Fruit fly (Drosophila melanogaster) whole organism, embryonic: Measurements from ENCODE around the gene CG33258.

ENCODE experiments used
- Atf-2 ChIP-seq: fragments of 200-800 bp; sonication (Bioruptor generic); optimal IDR thresholded peaks from 2 replicates; lab custom pipeline; 2016; ENCODE audit warnings: missing biosample characterization, missing genetic modification characterization
- C15 ChIP-seq: fragments of 200-800 bp; sonication (Bioruptor generic); IDR thresholded peaks from 3 replicates; pipeline ENCODE4 v1.3.6; 2022; ENCODE audit warnings: missing biosample characterization, missing genetic modification characterization
- CG1024 ChIP-seq: fragments of 200-800 bp; sonication (Bioruptor generic); IDR thresholded peaks from 2 replicates; pipeline ENCODE4 v1.3.6; 2022; ENCODE audit warnings: missing biosample characterization, missing genetic modification characterization
- CG10543 ChIP-seq: fragments of 200-800 bp; sonication (Bioruptor generic); optimal IDR thresholded peaks from 3 replicates; lab custom pipeline; 2017; ENCODE audit warnings: missing biosample characterization, mild to moderate bottlenecking, missing genetic modification characterization, moderate library complexity
- CG11560 ChIP-seq: fragments of 200-800 bp; sonication (Bioruptor generic); IDR thresholded peaks from 3 replicates; pipeline ENCODE4 v1.3.6; 2022; ENCODE audit warnings: missing biosample characterization, missing genetic modification characterization
- CG12391 ChIP-seq: fragments of 200-800 bp; sonication (Bioruptor generic); optimal IDR thresholded peaks from 3 replicates; lab custom pipeline; 2018; ENCODE audit warnings: missing biosample characterization, mild to moderate bottlenecking, missing genetic modification characterization, moderate library complexity
- CG18599 ChIP-seq: fragments of 200-800 bp; sonication (Bioruptor generic); optimal IDR thresholded peaks from 3 replicates; lab custom pipeline; 2017; ENCODE audit warnings: missing biosample characterization, missing genetic modification characterization, mild to moderate bottlenecking, moderate library complexity, missing genetic modification reagents
- CG2199 ChIP-seq: fragments of 200-800 bp; sonication (Bioruptor generic); IDR thresholded peaks from 3 replicates; pipeline ENCODE4 v1.3.6; 2022; ENCODE audit warnings: missing biosample characterization, missing genetic modification characterization
- CG2678 ChIP-seq: fragments of 200-800 bp; sonication (Bioruptor generic); optimal IDR thresholded peaks from 3 replicates; lab custom pipeline; 2019; ENCODE audit warnings: missing biosample characterization, mild to moderate bottlenecking, missing genetic modification characterization, moderate library complexity
- CG4360 ChIP-seq: fragments of 200-800 bp; sonication (Bioruptor generic); IDR thresholded peaks from 2 replicates; pipeline ENCODE4 v1.3.6; 2022; ENCODE audit warnings: missing biosample characterization, missing genetic modification characterization
- CG8281 ChIP-seq: fragments of 200-800 bp; sonication (Bioruptor generic); optimal IDR thresholded peaks from 2 replicates; lab custom pipeline; 2018; ENCODE audit warnings: missing biosample characterization, mild to moderate bottlenecking, missing genetic modification characterization, moderate library complexity
- CG8290 ChIP-seq, 3 experiments: fragments of 200-800 bp; sonication (Bioruptor generic); optimal IDR thresholded peaks; 2 replicates each; lab custom pipeline; 2016 to 2019; ENCODE audit warnings: missing biosample characterization in 3 of 3, missing genetic modification characterization in 3 of 3, mild to moderate bottlenecking in 2 of 3, moderate library complexity in 1 of 3
- CG8765 ChIP-seq: fragments of 200-800 bp; sonication (Bioruptor generic); IDR thresholded peaks from 2 replicates; pipeline ENCODE4 v1.3.6; 2022; ENCODE audit warnings: missing biosample characterization, missing genetic modification characterization
- CG8944 ChIP-seq: fragments of 200-800 bp; sonication (Bioruptor generic); optimal IDR thresholded peaks from 3 replicates; lab custom pipeline; 2016; ENCODE audit warnings: missing biosample characterization, missing genetic modification characterization
- CHES-1-like ChIP-seq: fragments of 200-800 bp; sonication (Bioruptor generic); optimal IDR thresholded peaks from 2 replicates; lab custom pipeline; 2016; ENCODE audit warnings: missing biosample characterization, missing genetic modification characterization
- Doc2 ChIP-seq: fragments of 200-800 bp; sonication (Bioruptor generic); IDR thresholded peaks from 2 replicates; pipeline ENCODE4 v1.3.6; 2022; ENCODE audit warnings: missing biosample characterization, missing genetic modification characterization
- Elba2 ChIP-seq: fragments of 200-800 bp; sonication (Bioruptor generic); optimal IDR thresholded peaks from 3 replicates; lab custom pipeline; 2016; ENCODE audit warnings: missing biosample characterization, missing genetic modification characterization
- HmgD ChIP-seq: fragments of 200-800 bp; sonication (Bioruptor generic); optimal IDR thresholded peaks from 3 replicates; lab custom pipeline; 2016; ENCODE audit warnings: missing biosample characterization, missing genetic modification characterization
- Jarid2 ChIP-seq: fragments of 200-800 bp; sonication (Bioruptor generic); optimal IDR thresholded peaks from 3 replicates; lab custom pipeline; 2017; ENCODE audit warnings: mild to moderate bottlenecking, missing biosample characterization, missing genetic modification reagents, missing genetic modification characterization
- Kr ChIP-seq: fragments of 200-800 bp; sonication (Bioruptor generic); optimal IDR thresholded peaks from 2 replicates; lab custom pipeline; 2017; ENCODE audit warnings: missing biosample characterization, mild to moderate bottlenecking, missing genetic modification characterization
- Med ChIP-seq: fragments of 200-800 bp; sonication (Bioruptor generic); peaks from one replicate; lab custom pipeline; 2016; ENCODE audit warnings: missing biosample characterization, missing genetic modification characterization, mild to moderate bottlenecking, inconsistent platforms, moderate library complexity
- NK7.1 ChIP-seq: fragments of 200-800 bp; sonication (Bioruptor generic); optimal IDR thresholded peaks from 3 replicates; lab custom pipeline; 2016; ENCODE audit warnings: missing biosample characterization, missing genetic modification characterization
- Pdp1 ChIP-seq, 2 experiments: fragments of 200-800 bp; sonication (Bioruptor generic); optimal IDR thresholded peaks; 3 replicates each; lab custom pipeline; 2016; ENCODE audit warnings: missing biosample characterization in 2 of 2, missing genetic modification characterization in 2 of 2, mild to moderate bottlenecking in 1 of 2, moderate library complexity in 1 of 2
- Spps ChIP-seq: fragments of 200-800 bp; sonication (Bioruptor generic); optimal IDR thresholded peaks from 2 replicates; lab custom pipeline; 2018; ENCODE audit warnings: missing biosample characterization, mild to moderate bottlenecking, missing genetic modification characterization
- Sry-δ ChIP-seq: fragments of 200-800 bp; sonication (Bioruptor generic); optimal IDR thresholded peaks from 2 replicates; lab custom pipeline; 2016; ENCODE audit warnings: missing biosample characterization, missing genetic modification characterization
- bowl ChIP-seq: fragments of 200-800 bp; sonication (Bioruptor generic); IDR thresholded peaks from 2 replicates; pipeline ENCODE4 v1.3.6; 2022; ENCODE audit warnings: missing biosample characterization, missing genetic modification characterization
- chm ChIP-seq: fragments of 200-800 bp; sonication (Bioruptor generic); IDR thresholded peaks from 2 replicates; pipeline ENCODE4 v1.3.6; 2022; ENCODE audit warnings: missing biosample characterization, missing genetic modification characterization
- ems ChIP-seq: fragments of 200-800 bp; sonication (Bioruptor generic); optimal IDR thresholded peaks from 3 replicates; lab custom pipeline; 2016; ENCODE audit warnings: missing biosample characterization, missing genetic modification characterization
- en ChIP-seq: fragments of 200-800 bp; sonication (Bioruptor generic); optimal IDR thresholded peaks from 2 replicates; lab custom pipeline; 2016; ENCODE audit warnings: missing biosample characterization, missing genetic modification characterization
- ewg ChIP-seq: fragments of 200-800 bp; sonication (Bioruptor generic); optimal IDR thresholded peaks from 3 replicates; lab custom pipeline; 2017; ENCODE audit warnings: mild to moderate bottlenecking, missing biosample characterization, missing genetic modification reagents, missing genetic modification characterization
- eyg ChIP-seq: fragments of 200-800 bp; sonication (Bioruptor generic); optimal IDR thresholded peaks from 3 replicates; lab custom pipeline; 2016; ENCODE audit warnings: missing biosample characterization, missing genetic modification characterization
- gce ChIP-seq: fragments of 200-800 bp; sonication (Bioruptor generic); IDR thresholded peaks from 3 replicates; pipeline ENCODE4 v1.3.6; 2022; ENCODE audit warnings: missing biosample characterization, missing genetic modification characterization
- h ChIP-seq: fragments of >200 bp; optimal IDR thresholded peaks from 2 replicates; lab custom pipeline; 2017
- ken ChIP-seq: fragments of 200-800 bp; sonication (Bioruptor generic); IDR thresholded peaks from 3 replicates; pipeline ENCODE4 v1.3.6; 2022; ENCODE audit warnings: missing biosample characterization, missing genetic modification characterization
- lbe ChIP-seq: fragments of 200-800 bp; sonication (Bioruptor generic); optimal IDR thresholded peaks from 2 replicates; lab custom pipeline; 2016; ENCODE audit warnings: missing biosample characterization, mild to moderate bottlenecking, missing genetic modification characterization
- lola ChIP-seq, 3 experiments: fragments of >200 bp in 2 of 3; fragments of 200-800 bp in 1 of 3; sonication (Bioruptor generic) in 1 of 3; optimal IDR thresholded peaks; 2 replicates each; lab custom pipeline; 2017 to 2019; ENCODE audit warnings: missing biosample characterization in 3 of 3, missing genetic modification characterization in 3 of 3, mild to moderate bottlenecking in 1 of 3, moderate library complexity in 1 of 3
- nerfin-1 ChIP-seq: fragments of 200-800 bp; sonication (Bioruptor generic); optimal IDR thresholded peaks from 3 replicates; lab custom pipeline; 2019; ENCODE audit warnings: missing biosample characterization, mild to moderate bottlenecking, missing genetic modification characterization, moderate library complexity
- pan ChIP-seq, 4 experiments: fragments of >200 bp in 3 of 4; fragments of 200-800 bp in 1 of 4; sonication (Bioruptor generic) in 1 of 4; optimal IDR thresholded peaks in 3 of 4; IDR thresholded peaks in 1 of 4; 2 replicates each; pipeline versions ENCODE4 v1.3.6 to Lab custom; 2017 to 2022; ENCODE audit warnings: missing biosample characterization in 2 of 4, missing genetic modification characterization in 2 of 4, mixed read lengths in 1 of 4
- rib ChIP-seq: fragments of 200-800 bp; sonication (Bioruptor generic); IDR thresholded peaks from 2 replicates; pipeline ENCODE4 v1.3.6; 2022; ENCODE audit warnings: missing biosample characterization, missing genetic modification characterization
- sens ChIP-seq: fragments of 200-800 bp; sonication (Bioruptor generic); peaks from one replicate; lab custom pipeline; 2016; ENCODE audit warnings: missing biosample characterization, missing genetic modification characterization
- shn ChIP-seq: fragments of 200-800 bp; sonication (Bioruptor generic); optimal IDR thresholded peaks from 3 replicates; lab custom pipeline; 2016; ENCODE audit warnings: missing biosample characterization, missing genetic modification characterization
- sim ChIP-seq: fragments of 200-800 bp; sonication (Bioruptor generic); IDR thresholded peaks from 2 replicates; pipeline ENCODE4 v1.3.6; 2022; ENCODE audit warnings: missing biosample characterization, missing genetic modification characterization
- tna ChIP-seq: fragments of 200-800 bp; sonication (Bioruptor generic); IDR thresholded peaks from 2 replicates; pipeline ENCODE4 v1.3.6; 2022; ENCODE audit warnings: missing biosample characterization, missing genetic modification characterization; ENCODE audit not compliant: partially characterized antibody
- yki ChIP-seq: fragments of >200 bp; optimal IDR thresholded peaks from 3 replicates; lab custom pipeline; 2018

CG33258 gene

dm6 chr3L:16082251-16082650, at the start of gene CG33258:
TSS of gene CG33258 (plus strand) at chr3L:16082551.
- no peak for TF ChIP-seq ewg (GFP tag; lab: Kevin White, UChicago)
- no peak for TF ChIP-seq CG18599 (GFP tag; lab: Kevin White, UChicago)
- no peak for TF ChIP-seq ems (GFP tag; lab: Kevin White, UChicago)
- TF ChIP-seq Med (GFP tag; lab: Kevin White, UChicago) = no peak
- no peak for TF ChIP-seq CG2678 (tag; lab: Kevin White, UChicago)
- TF ChIP-seq lbe (GFP tag; lab: Kevin White, UChicago) = no peak
- no peak for TF ChIP-seq Spps (tag; lab: Kevin White, UChicago)
- TF ChIP-seq CG8944 = no peak
- no peak for TF ChIP-seq CHES-1-like (GFP tag; lab: Kevin White, UChicago)
- no peak for TF ChIP-seq rib
- TF ChIP-seq Doc2 = no peak
- no peak for TF ChIP-seq Atf-2 (GFP tag; lab: Kevin White, UChicago)

dm6 chr3L:16033090-16033828, 49.1 kb upstream of the CG33258 start, which contains the start of the genes CG42717 and CG42716:
TSS of gene CG42717 (minus strand) at chr3L:16033190.
TSS of gene CG42716 (plus strand) at chr3L:16033778.
- no peak for TF ChIP-seq CG4360 (GFP tag; lab: Robert Waterston, UW)
- TF ChIP-seq CG8944 = no peak
- no peak for TF ChIP-seq NK7.1 (GFP tag; lab: Kevin White, UChicago)
- no peak for TF ChIP-seq C15

dm6 chr3L:16034224-16034623, 48.1 kb upstream of the CG33258 start, which contains the start of gene CG42538:
TSS of gene CG42538 (plus strand) at chr3L:16034524.
- TF ChIP-seq CG8290 (GFP tag; optimal IDR thresholded peaks at IDR 0.05; lab: Kevin White, UChicago) = no peak
- TF ChIP-seq CG8290 (tag; optimal IDR thresholded peaks at IDR 0.05; lab: Kevin White, UChicago) = no peak
- TF ChIP-seq lola (GFP tag; optimal IDR thresholded peaks at IDR 0.05; lab: Kevin White, UChicago) = no peak
- TF ChIP-seq Elba2 (GFP tag; lab: Kevin White, UChicago) = peak; percentile 18
- no peak for TF ChIP-seq pan (optimal IDR thresholded peaks at IDR 0.05; lab: Kevin White, UChicago)
- no peak for TF ChIP-seq pan (GFP tag; optimal IDR thresholded peaks at IDR 0.05 in 1 of 2, IDR thresholded peaks at IDR 0.05 in 1 of 2)
- no peak for TF ChIP-seq gce (GFP tag; lab: Robert Waterston, UW)
- TF ChIP-seq Pdp1 (GFP tag; optimal IDR thresholded peaks at IDR 0.05; lab: Kevin White, UChicago) = peak in 1 of 2 experiments; percentile 25
- TF ChIP-seq HmgD (GFP tag; lab: Kevin White, UChicago) = no peak
- no peak for TF ChIP-seq CG12391 (tag; lab: Kevin White, UChicago)
- TF ChIP-seq sim = no peak
- no peak for TF ChIP-seq chm (GFP tag; lab: Robert Waterston, UW)
- no peak for TF ChIP-seq yki (lab: Kevin White, UChicago)
- TF ChIP-seq CG8765 (GFP tag; lab: Robert Waterston, UW) = no peak

dm6 chr3L:16035185-16035584, 47.2 kb upstream of the CG33258 start, which contains the start of gene CG5895:
TSS of gene CG5895 (plus strand) at chr3L:16035485.
- TF ChIP-seq CG1024 = 0 out of 2 replicates have a peak, but pooled peaks have one; percentile 8
- no peak for TF ChIP-seq tna
- TF ChIP-seq CG2199 (GFP tag; lab: Robert Waterston, UW) = peak; percentile 47; the same call in 1 of the 3 replicates
- TF ChIP-seq sens = peak; percentile 34

dm6 chr3L:16037048-16037477, 45.3 kb upstream of the CG33258 start:
- peak; percentile 41 for TF ChIP-seq en (GFP tag; lab: Kevin White, UChicago)
- peak; percentile 67 for TF ChIP-seq shn
- TF ChIP-seq Jarid2 (GFP tag; lab: Kevin White, UChicago) = peak; percentile 52
- peak; percentile 95 for TF ChIP-seq CG11560 (tag; lab: Robert Waterston, UW)
- TF ChIP-seq Kr (GFP tag; lab: Kevin White, UChicago) = no peak
- TF ChIP-seq ken (GFP tag; lab: Robert Waterston, UW) = no peak
- no peak for TF ChIP-seq h (lab: Kevin White, UChicago)
- TF ChIP-seq Sry-δ = peak; percentile 77
- TF ChIP-seq eyg (GFP tag; lab: Kevin White, UChicago) = peak; percentile 60
- peak; percentile 43 for TF ChIP-seq CG8281 (tag; lab: Kevin White, UChicago)
- no peak for TF ChIP-seq bowl (GFP tag; lab: Robert Waterston, UW)
- TF ChIP-seq CG10543 (GFP tag; lab: Kevin White, UChicago) = no peak
- TF ChIP-seq nerfin-1 (tag; lab: Kevin White, UChicago) = peak; percentile 65
